Fruit fly (Drosophila melanogaster) whole organism, embryonic: Measurements from ENCODE around the gene CG12299.

Experiments
- CG10209 ChIP-seq: fragments of 200-800 bp; sonication (Bioruptor generic); optimal IDR thresholded peaks from 3 replicates; lab custom pipeline; 2017; ENCODE audit warnings: missing biosample characterization, mild to moderate bottlenecking, missing genetic modification characterization, missing genetic modification reagents
- CG10462 ChIP-seq: fragments of 200-800 bp; sonication (Bioruptor generic); optimal IDR thresholded peaks from 2 replicates; lab custom pipeline; 2016; ENCODE audit warnings: missing biosample characterization, missing genetic modification characterization
- CG11247 ChIP-seq: fragments of 200-800 bp; sonication (Bioruptor generic); IDR thresholded peaks from 2 replicates; pipeline ENCODE4 v1.3.6; 2022; ENCODE audit warnings: missing biosample characterization, missing genetic modification characterization
- CG11398 ChIP-seq: fragments of 200-800 bp; sonication (Bioruptor generic); optimal IDR thresholded peaks from 2 replicates; lab custom pipeline; 2016; ENCODE audit warnings: missing biosample characterization, missing genetic modification characterization
- CG11560 ChIP-seq: fragments of 200-800 bp; sonication (Bioruptor generic); IDR thresholded peaks from 3 replicates; pipeline ENCODE4 v1.3.6; 2022; ENCODE audit warnings: missing biosample characterization, missing genetic modification characterization
- CG13775 ChIP-seq: fragments of 200-800 bp; sonication (Bioruptor generic); optimal IDR thresholded peaks from 3 replicates; lab custom pipeline; 2017; ENCODE audit warnings: missing biosample characterization, mild to moderate bottlenecking, missing genetic modification characterization
- CG13894 ChIP-seq: fragments of 200-800 bp; sonication (Bioruptor generic); optimal IDR thresholded peaks from 3 replicates; lab custom pipeline; 2018; ENCODE audit warnings: missing biosample characterization, mild to moderate bottlenecking, missing genetic modification characterization, moderate library complexity
- CG1603 ChIP-seq: fragments of 200-800 bp; sonication (Bioruptor generic); optimal IDR thresholded peaks from 2 replicates; lab custom pipeline; 2019; ENCODE audit warnings: missing biosample characterization, mild to moderate bottlenecking, missing genetic modification characterization, moderate library complexity
- CG17385 ChIP-seq: fragments of 200-800 bp; sonication (Bioruptor generic); optimal IDR thresholded peaks from 3 replicates; lab custom pipeline; 2018; ENCODE audit warnings: missing biosample characterization, mild to moderate bottlenecking, missing genetic modification characterization
- CG17829 ChIP-seq: fragments of 200-800 bp; optimal IDR thresholded peaks from 2 replicates; lab custom pipeline; 2019; ENCODE audit warnings: missing biosample characterization, mild to moderate bottlenecking, missing genetic modification characterization, moderate library complexity
- CG18011 ChIP-seq: fragments of 200-800 bp; sonication (Bioruptor generic); optimal IDR thresholded peaks from 2 replicates; lab custom pipeline; 2017; ENCODE audit warnings: missing biosample characterization, missing genetic modification characterization, mild to moderate bottlenecking, moderate library complexity, missing genotype
- CG18262 ChIP-seq: fragments of 200-800 bp; optimal IDR thresholded peaks from 3 replicates; lab custom pipeline; 2019; ENCODE audit warnings: missing biosample characterization, mild to moderate bottlenecking, missing genetic modification characterization, moderate library complexity
- CG2199 ChIP-seq: fragments of 200-800 bp; sonication (Bioruptor generic); IDR thresholded peaks from 3 replicates; pipeline ENCODE4 v1.3.6; 2022; ENCODE audit warnings: missing biosample characterization, missing genetic modification characterization
- CG2678 ChIP-seq: fragments of 200-800 bp; sonication (Bioruptor generic); optimal IDR thresholded peaks from 3 replicates; lab custom pipeline; 2019; ENCODE audit warnings: missing biosample characterization, mild to moderate bottlenecking, missing genetic modification characterization, moderate library complexity
- CG2712 ChIP-seq: fragments of 200-800 bp; optimal IDR thresholded peaks from 3 replicates; lab custom pipeline; 2019; ENCODE audit warnings: missing biosample characterization, mild to moderate bottlenecking, missing genetic modification characterization, moderate library complexity
- CG31365 ChIP-seq: fragments of 200-800 bp; sonication (Bioruptor generic); optimal IDR thresholded peaks from 2 replicates; lab custom pipeline; 2018; ENCODE audit warnings: missing biosample characterization, mild to moderate bottlenecking, missing genetic modification characterization
- CG32772 ChIP-seq: fragments of 200-800 bp; sonication (Bioruptor generic); IDR thresholded peaks from 2 replicates; pipeline ENCODE4 v1.3.6; 2022; ENCODE audit warnings: missing biosample characterization, missing genetic modification characterization
- CG33557 ChIP-seq: fragments of 200-800 bp; sonication (Bioruptor generic); optimal IDR thresholded peaks from 2 replicates; lab custom pipeline; 2019; ENCODE audit warnings: missing biosample characterization, mild to moderate bottlenecking, missing genetic modification characterization, moderate library complexity
- CG4328 ChIP-seq: fragments of 200-800 bp; sonication (Bioruptor generic); optimal IDR thresholded peaks from 3 replicates; lab custom pipeline; 2017; ENCODE audit warnings: missing biosample characterization, missing genetic modification reagents, missing genetic modification characterization
- CG4730 ChIP-seq: fragments of 200-800 bp; sonication (Bioruptor generic); IDR thresholded peaks from 2 replicates; pipeline ENCODE4 v1.3.6; 2022; ENCODE audit warnings: missing biosample characterization, missing genetic modification characterization
- CG5953 ChIP-seq: fragments of 200-800 bp; sonication (Bioruptor generic); IDR thresholded peaks from 2 replicates; pipeline ENCODE4 v1.3.6; 2022; ENCODE audit warnings: missing biosample characterization, missing genetic modification characterization
- CG7372 ChIP-seq: fragments of 200-800 bp; sonication (Bioruptor generic); IDR thresholded peaks from 2 replicates; pipeline ENCODE4 v1.3.6; 2022; ENCODE audit warnings: missing biosample characterization, missing genetic modification characterization
- CG7556 ChIP-seq: fragments of 200-800 bp; sonication (Bioruptor generic); optimal IDR thresholded peaks from 2 replicates; lab custom pipeline; 2017; ENCODE audit warnings: missing biosample characterization, mild to moderate bottlenecking, missing genetic modification characterization
- CG8765 ChIP-seq: fragments of 200-800 bp; sonication (Bioruptor generic); IDR thresholded peaks from 2 replicates; pipeline ENCODE4 v1.3.6; 2022; ENCODE audit warnings: missing biosample characterization, missing genetic modification characterization
- CG9215 ChIP-seq: fragments of 200-800 bp; sonication (Bioruptor generic); IDR thresholded peaks from 2 replicates; pipeline ENCODE4 v1.3.6; 2022; ENCODE audit warnings: missing biosample characterization, missing genetic modification characterization
- CG9727 ChIP-seq: fragments of 200-800 bp; sonication (Bioruptor generic); optimal IDR thresholded peaks from 3 replicates; lab custom pipeline; 2017; ENCODE audit warnings: missing biosample characterization, mild to moderate bottlenecking, missing genetic modification characterization
- D19A ChIP-seq: fragments of 200-800 bp; optimal IDR thresholded peaks from 3 replicates; lab custom pipeline; 2019; ENCODE audit warnings: missing biosample characterization, mild to moderate bottlenecking, missing genetic modification characterization, moderate library complexity
- HmgD ChIP-seq: fragments of 200-800 bp; sonication (Bioruptor generic); optimal IDR thresholded peaks from 3 replicates; lab custom pipeline; 2016; ENCODE audit warnings: missing biosample characterization, missing genetic modification characterization
- Hr51 ChIP-seq, 2 experiments: fragments of 200-800 bp; sonication (Bioruptor generic); optimal IDR thresholded peaks; 2 replicates in 1 of 2; 3 replicates in 1 of 2; lab custom pipeline; 2016 to 2018; ENCODE audit warnings: missing biosample characterization in 2 of 2, missing genetic modification characterization in 2 of 2, mild to moderate bottlenecking in 1 of 2, moderate library complexity in 1 of 2
- PHDP ChIP-seq: fragments of 200-800 bp; sonication (Bioruptor generic); optimal IDR thresholded peaks from 3 replicates; lab custom pipeline; 2018; ENCODE audit warnings: missing biosample characterization, mild to moderate bottlenecking, missing genetic modification characterization, moderate library complexity
- Sox100B ChIP-seq: fragments of 200-800 bp; sonication (Bioruptor generic); optimal IDR thresholded peaks from 3 replicates; lab custom pipeline; 2018; ENCODE audit warnings: missing biosample characterization, mild to moderate bottlenecking, missing genetic modification characterization
- Ssrp ChIP-seq: fragments of 200-800 bp; sonication (Bioruptor generic); optimal IDR thresholded peaks from 2 replicates; lab custom pipeline; 2018; ENCODE audit warnings: missing biosample characterization, mild to moderate bottlenecking, missing genetic modification characterization, moderate library complexity
- TFAM ChIP-seq: fragments of 200-800 bp; sonication (Bioruptor generic); optimal IDR thresholded peaks from 2 replicates; lab custom pipeline; 2017; ENCODE audit warnings: missing biosample characterization, missing genetic modification characterization, inconsistent platforms
- abd-A ChIP-seq: fragments of 200-800 bp; sonication (Bioruptor generic); optimal IDR thresholded peaks from 3 replicates; lab custom pipeline; 2019; ENCODE audit warnings: missing biosample characterization, mild to moderate bottlenecking, missing genetic modification characterization, moderate library complexity
- bowl ChIP-seq: fragments of 200-800 bp; sonication (Bioruptor generic); IDR thresholded peaks from 2 replicates; pipeline ENCODE4 v1.3.6; 2022; ENCODE audit warnings: missing biosample characterization, missing genetic modification characterization
- crol ChIP-seq: fragments of 200-800 bp; sonication (Bioruptor generic); IDR thresholded peaks from 2 replicates; pipeline ENCODE4 v1.3.6; 2022; ENCODE audit warnings: missing biosample characterization, missing genetic modification characterization
- disco-r ChIP-seq: fragments of 200-800 bp; sonication (Bioruptor generic); optimal IDR thresholded peaks from 2 replicates; lab custom pipeline; 2016; ENCODE audit warnings: missing biosample characterization, missing genetic modification characterization
- ems ChIP-seq: fragments of 200-800 bp; sonication (Bioruptor generic); optimal IDR thresholded peaks from 3 replicates; lab custom pipeline; 2016; ENCODE audit warnings: missing biosample characterization, missing genetic modification characterization
- exex ChIP-seq: fragments of 200-800 bp; sonication (Bioruptor generic); optimal IDR thresholded peaks from 4 replicates; lab custom pipeline; 2018; ENCODE audit warnings: missing biosample characterization, mild to moderate bottlenecking, missing genetic modification characterization, moderate library complexity
- gem ChIP-seq: fragments of 200-800 bp; sonication (Bioruptor generic); optimal IDR thresholded peaks from 2 replicates; lab custom pipeline; 2019; ENCODE audit warnings: missing biosample characterization, mild to moderate bottlenecking, missing genetic modification characterization, moderate library complexity
- grau ChIP-seq: fragments of 200-800 bp; optimal IDR thresholded peaks from 3 replicates; lab custom pipeline; 2019; ENCODE audit warnings: missing biosample characterization, mild to moderate bottlenecking, missing genetic modification characterization, moderate library complexity
- ham ChIP-seq: fragments of 200-800 bp; sonication (Bioruptor generic); IDR thresholded peaks from 2 replicates; pipeline ENCODE4 v1.3.6; 2022; ENCODE audit warnings: missing biosample characterization, missing genetic modification characterization
- hb ChIP-seq: fragments of 200-800 bp; sonication (Bioruptor generic); IDR thresholded peaks from 3 replicates; pipeline ENCODE4 v1.3.6; 2022; ENCODE audit warnings: missing biosample characterization, missing genetic modification characterization; ENCODE audit not compliant: partially characterized antibody
- kah ChIP-seq: fragments of 200-800 bp; sonication (Bioruptor generic); optimal IDR thresholded peaks from 2 replicates; lab custom pipeline; 2018; ENCODE audit warnings: missing biosample characterization, mild to moderate bottlenecking, missing genetic modification characterization
- row ChIP-seq: fragments of 200-800 bp; sonication (Bioruptor generic); IDR thresholded peaks from 3 replicates; pipeline ENCODE4 v1.3.6; 2022; ENCODE audit warnings: missing biosample characterization, missing genetic modification characterization
- sc ChIP-seq, 3 experiments: fragments of >200 bp in 2 of 3; fragments of 200-800 bp in 1 of 3; sonication (Bioruptor generic) in 1 of 3; optimal IDR thresholded peaks; 2 replicates in 2 of 3; 3 replicates in 1 of 3; lab custom pipeline; 2017; ENCODE audit warnings: mild to moderate bottlenecking in 1 of 3, missing biosample characterization in 1 of 3, missing genetic modification characterization in 1 of 3, missing genetic modification reagents in 1 of 3
- sd ChIP-seq: fragments of 200-800 bp; sonication (Bioruptor generic); optimal IDR thresholded peaks from 3 replicates; lab custom pipeline; 2018; ENCODE audit warnings: missing biosample characterization, mild to moderate bottlenecking, missing genetic modification characterization, moderate library complexity
- sr ChIP-seq: fragments of 200-800 bp; sonication (Bioruptor generic); IDR thresholded peaks from 3 replicates; pipeline ENCODE4 v1.3.6; 2022; ENCODE audit warnings: missing biosample characterization, missing genetic modification characterization
- stc ChIP-seq: fragments of 200-800 bp; sonication (Bioruptor generic); IDR thresholded peaks from 2 replicates; pipeline ENCODE4 v1.3.6; 2022; ENCODE audit warnings: missing biosample characterization, missing genetic modification characterization

CG12299 gene

DNA sequence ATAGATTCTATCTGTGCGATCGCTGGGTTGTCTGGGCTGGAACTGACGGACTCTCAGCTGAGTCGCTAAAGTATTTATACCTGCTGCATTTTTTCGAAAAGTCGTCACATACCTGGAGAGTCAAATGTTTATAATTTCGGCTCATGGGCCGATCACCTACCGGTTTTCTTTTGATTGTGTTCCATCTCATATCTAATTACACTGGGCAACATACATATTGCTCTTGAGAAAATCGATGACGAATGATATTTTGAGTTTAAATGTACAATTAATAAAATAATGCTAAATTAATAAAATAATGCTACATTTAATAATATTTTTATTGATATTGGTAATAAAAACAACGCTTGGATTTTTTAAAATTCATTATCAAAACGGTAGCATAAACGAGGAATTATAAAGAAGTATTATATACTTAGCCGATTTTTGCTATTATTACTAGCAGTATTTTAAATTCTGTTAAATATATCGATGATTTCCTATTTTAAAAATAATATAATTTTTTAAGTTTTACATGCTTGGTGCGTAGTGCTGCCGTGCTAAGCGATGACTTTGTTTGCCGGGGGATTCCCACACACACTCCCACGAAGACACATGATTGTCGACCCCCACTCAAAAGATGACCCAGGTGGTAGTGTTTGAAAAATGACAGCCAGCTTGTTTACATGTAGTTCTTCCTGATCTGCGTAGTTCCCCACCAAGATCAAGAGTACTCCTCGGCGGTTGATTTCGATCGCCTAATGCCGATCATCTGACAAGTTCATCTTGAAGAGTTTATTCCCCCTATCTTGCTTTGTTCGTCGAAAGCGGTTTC lies 47.7 kb upstream of the CG12299 start, which contains the start of gene CG7294 (continued):
- TF ChIP-seq CG9727 (GFP tag; lab: Kevin White, UChicago) (peak; percentile 13), CG4730 (GFP tag; lab: Robert Waterston, UW) (no peak), abd-A (tag; lab: Kevin White, UChicago) (peak; percentile 8), CG7372 (GFP tag; lab: Robert Waterston, UW) (no peak), CG32772 (GFP tag; lab: Robert Waterston, UW) (no peak), CG13775 (GFP tag; lab: Kevin White, UChicago) (no peak), stc (GFP tag; lab: Robert Waterston, UW) (no peak), bowl (GFP tag; lab: Robert Waterston, UW) (no peak), Hr51 (GFP tag; optimal IDR thresholded peaks at IDR 0.05; lab: Kevin White, UChicago) (peak in 1 of 2 experiments; percentile 28), CG10209 (GFP tag; lab: Kevin White, UChicago) (peak; percentile 5), CG18011 (no peak), kah (GFP tag; lab: Kevin White, UChicago) (no peak), CG1603 (no peak), ems (no peak), CG5953 (GFP tag; lab: Robert Waterston, UW) (no peak), sr (GFP tag; lab: Robert Waterston, UW) (peak; percentile 72; the same call in 2 of the 3 replicates), CG33557 (GFP tag; lab: Kevin White, UChicago) (peak; percentile 11), CG31365 (tag; lab: Kevin White, UChicago) (no peak), TFAM (GFP tag; lab: Kevin White, UChicago) (no peak), HmgD (GFP tag; lab: Kevin White, UChicago) (no peak), Ssrp (tag; lab: Kevin White, UChicago) (peak; percentile 5), hb (GFP tag; lab: Robert Waterston, UW) (no peak), ham (GFP tag; lab: Robert Waterston, UW) (no peak), exex (tag; lab: Kevin White, UChicago) (no peak), CG10462 (no peak), CG11560 (no peak), disco-r (GFP tag; lab: Kevin White, UChicago) (no peak), CG9215 (GFP tag; lab: Robert Waterston, UW) (no peak), CG4328 (GFP tag; lab: Kevin White, UChicago) (no peak), CG2678 (tag; lab: Kevin White, UChicago) (peak; percentile 61), sd (tag; lab: Kevin White, UChicago) (peak; percentile 84), CG7556 (GFP tag; lab: Kevin White, UChicago) (peak; percentile 49), CG2199 (no peak), CG2712 (tag; lab: Kevin White, UChicago) (peak; percentile 63), sc (optimal IDR thresholded peaks at IDR 0.05; lab: Kevin White, UChicago) (no peak), sc (GFP tag; optimal IDR thresholded peaks at IDR 0.05; lab: Kevin White, UChicago) (no peak), CG8765 (GFP tag; lab: Robert Waterston, UW) (no peak), row (peak; percentile 21; the same call in 1 of the 3 replicates), CG11247 (GFP tag; lab: Robert Waterston, UW) (no peak), PHDP (tag; lab: Kevin White, UChicago) (peak; percentile 36), D19A (tag; lab: Kevin White, UChicago) (peak; percentile 45), CG17829 (peak; percentile 27), CG11398 (no peak), crol (GFP tag; lab: Robert Waterston, UW) (no peak), grau (tag; lab: Kevin White, UChicago) (peak; percentile 50), CG18262 (tag; lab: Kevin White, UChicago) (peak; percentile 72), CG13894 (tag; lab: Kevin White, UChicago) (peak; percentile 38), CG17385 (GFP tag; lab: Kevin White, UChicago) (no peak), Sox100B (GFP tag; lab: Kevin White, UChicago) (peak; percentile 55), gem (tag; lab: Kevin White, UChicago) (peak; percentile 67)
